Fruit fly (Drosophila melanogaster) whole organism, prepupa: ENCODE data around the gene Slc25A46b.
A peak's percentile ranks its signal among the peaks of the same experiment; 100 is the strongest.

Experiments
- CG31627 ChIP-seq: fragments of 200-800 bp; sonication (Bioruptor generic); optimal IDR thresholded peaks from 3 replicates; lab custom pipeline; 2016; ENCODE audit warnings: missing biosample characterization, missing genetic modification characterization
- CG3919 ChIP-seq: fragments of 200-800 bp; sonication (Bioruptor generic); optimal IDR thresholded peaks from 3 replicates; lab custom pipeline; 2016; ENCODE audit warnings: missing biosample characterization, missing genetic modification characterization
- CG8119 ChIP-seq: fragments of 200-800 bp; sonication (Bioruptor generic); IDR thresholded peaks from 3 replicates; pipeline ENCODE4 v1.3.6; 2022; ENCODE audit warnings: missing biosample characterization, missing genetic modification characterization
- Eip93F ChIP-seq: fragments of 200-800 bp; sonication (Bioruptor generic); optimal IDR thresholded peaks from 2 replicates; lab custom pipeline; 2016; ENCODE audit warnings: missing biosample characterization, mild to moderate bottlenecking, missing genetic modification characterization
- Smox ChIP-seq: fragments of 200-800 bp; sonication (Bioruptor generic); optimal IDR thresholded peaks from 3 replicates; lab custom pipeline; 2016; ENCODE audit warnings: missing biosample characterization, missing genetic modification characterization
- cyc ChIP-seq: fragments of 200-800 bp; sonication (Bioruptor generic); optimal IDR thresholded peaks from 3 replicates; lab custom pipeline; 2016; ENCODE audit warnings: missing biosample characterization, missing genetic modification characterization
- eg ChIP-seq: fragments of 200-800 bp; sonication (Bioruptor generic); IDR thresholded peaks from 3 replicates; pipeline ENCODE4 v1.3.6; 2022; ENCODE audit warnings: missing biosample characterization, missing genetic modification characterization
- fkh ChIP-seq: fragments of 200-800 bp; sonication (Bioruptor generic); optimal IDR thresholded peaks from 3 replicates; lab custom pipeline; 2017; ENCODE audit warnings: missing biosample characterization, mild to moderate bottlenecking, missing genetic modification characterization, moderate library complexity
- pdm3 ChIP-seq: fragments of 200-800 bp; sonication (Bioruptor generic); optimal IDR thresholded peaks from 3 replicates; lab custom pipeline; 2016; ENCODE audit warnings: missing biosample characterization, missing genetic modification characterization
- ss ChIP-seq, 2 experiments: fragments of 200-800 bp; sonication (Bioruptor generic); optimal IDR thresholded peaks; 2 replicates in 1 of 2; 3 replicates in 1 of 2; lab custom pipeline; 2017 to 2018; ENCODE audit warnings: mild to moderate bottlenecking in 2 of 2, missing biosample characterization in 2 of 2, missing genetic modification characterization in 2 of 2, moderate library complexity in 1 of 2
- topi ChIP-seq: fragments of 200-800 bp; sonication (Bioruptor generic); optimal IDR thresholded peaks from 3 replicates; lab custom pipeline; 2016; ENCODE audit warnings: missing biosample characterization, missing genetic modification characterization

dm6 chr2L:18141471-18142345 lies 45.3 kb downstream of the Slc25A46b start:
- TF ChIP-seq CG31627 (GFP tag; lab: Kevin White, UChicago) (peak; percentile 70), CG8119 (GFP tag; lab: Robert Waterston, UW) (peak; percentile 84), CG3919 (peak; percentile 80), topi (peak; percentile 76), ss (GFP tag; optimal IDR thresholded peaks at IDR 0.05; lab: Kevin White, UChicago) (peak; percentile 22 to 38), Smox (GFP tag; lab: Kevin White, UChicago) (peak; percentile 77), eg (GFP tag; lab: Robert Waterston, UW) (peak; percentile 78), fkh (GFP tag; lab: Kevin White, UChicago) (no peak), Eip93F (GFP tag; lab: Kevin White, UChicago) (no peak), pdm3 (GFP tag; lab: Kevin White, UChicago) (peak; percentile 79), cyc (peak; percentile 53)
